Fruit fly (Drosophila melanogaster): ENCODE data around the gene S6k.

S6k gene

dm6 chr3L:5810633-5811341 is at the start of gene S6k, which contains the start of gene kri (continued):
- TF ChIP-seq CG17361 (GFP tag; IDR thresholded peaks at IDR 0.05) (0 out of 3 replicates have a peak, but pooled peaks have one; percentile 27), grn (GFP tag; optimal IDR thresholded peaks at IDR 0.05) (peak; percentile 36), chn (GFP tag; optimal IDR thresholded peaks at IDR 0.05) (peak; percentile 26), ash1 (GFP tag; optimal IDR thresholded peaks at IDR 0.05) (no peak), CG30020 (tag; optimal IDR thresholded peaks at IDR 0.05) (peak; percentile 9), CG32532 (GFP tag; IDR thresholded peaks at IDR 0.05) (peak; percentile 42), cas (GFP tag; IDR thresholded peaks at IDR 0.05) (no peak), CG34224 (GFP tag; IDR thresholded peaks at IDR 0.05; ENCODE audit: partially characterized antibody) (peak; percentile 29; the same call in 1 of the 3 replicates), CG14710 (tag; optimal IDR thresholded peaks at IDR 0.05) (peak; percentile 52), amos (GFP tag; IDR thresholded peaks at IDR 0.05; ENCODE audit: partially characterized antibody) (peak; percentile 48), run (tag; optimal IDR thresholded peaks at IDR 0.05) (no peak), ftz-f1 (GFP tag; optimal IDR thresholded peaks at IDR 0.05) (peak; percentile 87), CG15073 (GFP tag; optimal IDR thresholded peaks at IDR 0.05) (no peak), Ets97D (GFP tag; optimal IDR thresholded peaks at IDR 0.05) (peak; percentile 57), sens (GFP tag) (no peak), NfI (GFP tag; optimal IDR thresholded peaks at IDR 0.05) (no peak), Oaz (GFP tag; IDR thresholded peaks at IDR 0.05) (no peak), CG8924 (tag; optimal IDR thresholded peaks at IDR 0.05) (peak; percentile 74), bab2 (GFP tag; optimal IDR thresholded peaks at IDR 0.05) (no peak), shn (GFP tag; optimal IDR thresholded peaks at IDR 0.05) (no peak), CG8359 (GFP tag; optimal IDR thresholded peaks at IDR 0.05; ENCODE audit: borderline replicate concordance) (no peak), CG10209 (GFP tag; optimal IDR thresholded peaks at IDR 0.05) (peak; percentile 25), CG13123 (GFP tag; optimal IDR thresholded peaks at IDR 0.05) (no peak), CG13296 (GFP tag; optimal IDR thresholded peaks at IDR 0.05) (peak; percentile 14), CG12155 (GFP tag; optimal IDR thresholded peaks at IDR 0.05) (no peak), bigmax (GFP tag; optimal IDR thresholded peaks at IDR 0.05) (peak; percentile 46), sima (GFP tag; optimal IDR thresholded peaks at IDR 0.05) (no peak), Ptx1 (GFP tag; IDR thresholded peaks at IDR 0.05) (no peak), CG16863 (GFP tag; optimal IDR thresholded peaks at IDR 0.05) (no peak), CG12071 (GFP tag; optimal IDR thresholded peaks at IDR 0.05) (no peak), Dp (GFP tag; optimal IDR thresholded peaks at IDR 0.05) (peak; percentile 39), knrl (GFP tag; IDR thresholded peaks at IDR 0.05; ENCODE audit: partially characterized antibody) (peak; percentile 26; the same call in 1 of the 3 replicates), crp (GFP tag; optimal IDR thresholded peaks at IDR 0.05) (peak in 1 of 2 experiments; percentile 29), hbn (GFP tag; IDR thresholded peaks at IDR 0.05; ENCODE audit: partially characterized antibody) (peak; percentile 12; the same call in 1 of the 2 replicates), toy (GFP tag; IDR thresholded peaks at IDR 0.05) (no peak), tup (GFP tag; optimal IDR thresholded peaks at IDR 0.05) (peak; percentile 5), dpn (GFP tag; optimal IDR thresholded peaks at IDR 0.05) (no peak), Rfx (GFP tag; IDR thresholded peaks at IDR 0.05) (peak; percentile 31; the same call in 1 of the 2 replicates), CG10321 (GFP tag; IDR thresholded peaks at IDR 0.05) (no peak), onecut (GFP tag; IDR thresholded peaks at IDR 0.05) (peak; percentile 16; the same call in 1 of the 2 replicates), CG13775 (GFP tag; optimal IDR thresholded peaks at IDR 0.05) (no peak), sc (optimal IDR thresholded peaks at IDR 0.05) (no peak), sc (GFP tag; optimal IDR thresholded peaks at IDR 0.05) (no peak), Atf6 (GFP tag; IDR thresholded peaks at IDR 0.05) (0 out of 2 replicates have a peak, but pooled peaks have one; percentile 21), chinmo (GFP tag; IDR thresholded peaks at IDR 0.05; ENCODE audit: partially characterized antibody) (peak; percentile 92; the same call in 2 of the 4 replicates), Dfd (GFP tag; optimal IDR thresholded peaks at IDR 0.05) (no peak), fd102C (GFP tag; optimal IDR thresholded peaks at IDR 0.05) (no peak), dmrt99B (tag; optimal IDR thresholded peaks at IDR 0.05) (no peak), BEAF-32 (GFP tag; optimal IDR thresholded peaks at IDR 0.05) (peak; percentile 54)

Data from whole organism, embryonic.